Fruit fly (Drosophila melanogaster) whole organism, pupa: ENCODE data around the gene AOX4.

ENCODE experiments used
- CG12605 ChIP-seq: fragments of 200-800 bp; sonication (Bioruptor generic); IDR thresholded peaks from 2 replicates; pipeline ENCODE4 v1.3.6; 2022; ENCODE audit warnings: missing biosample characterization, missing genetic modification characterization
- CG15710 ChIP-seq: fragments of 200-800 bp; sonication (Bioruptor generic); optimal IDR thresholded peaks from 2 replicates; lab custom pipeline; 2018; ENCODE audit warnings: missing biosample characterization, mild to moderate bottlenecking, missing genetic modification characterization, moderate library complexity
- CG32121 ChIP-seq: fragments of 200-800 bp; sonication (Bioruptor generic); IDR thresholded peaks from 2 replicates; pipeline ENCODE4 v1.3.6; 2022; ENCODE audit warnings: missing biosample characterization, missing genetic modification characterization
- CG8159 ChIP-seq: fragments of 200-800 bp; sonication (Bioruptor generic); optimal IDR thresholded peaks from 3 replicates; lab custom pipeline; 2018; ENCODE audit warnings: missing biosample characterization, mild to moderate bottlenecking, missing genetic modification characterization, moderate library complexity
- CG9948 ChIP-seq: fragments of 200-800 bp; sonication (Bioruptor generic); optimal IDR thresholded peaks from 2 replicates; lab custom pipeline; 2018; ENCODE audit warnings: missing biosample characterization, mild to moderate bottlenecking, missing genetic modification characterization, moderate library complexity
- D1 ChIP-seq: fragments of 200-800 bp; sonication (Bioruptor generic); optimal IDR thresholded peaks from 2 replicates; lab custom pipeline; 2018; ENCODE audit warnings: missing biosample characterization, mild to moderate bottlenecking, missing genetic modification characterization, moderate library complexity
- Ets98B ChIP-seq: fragments of 200-800 bp; sonication (Bioruptor generic); IDR thresholded peaks from 2 replicates; pipeline ENCODE4 v1.3.6; 2022; ENCODE audit warnings: missing biosample characterization, missing genetic modification characterization
- Pif1A ChIP-seq: fragments of 200-800 bp; sonication (Bioruptor generic); optimal IDR thresholded peaks from 3 replicates; lab custom pipeline; 2016; ENCODE audit warnings: missing biosample characterization, missing genetic modification characterization
- Pif1B ChIP-seq: fragments of 200-800 bp; sonication (Bioruptor generic); optimal IDR thresholded peaks from 3 replicates; lab custom pipeline; 2016; ENCODE audit warnings: missing biosample characterization, missing genetic modification characterization
- fd96Ca ChIP-seq: fragments of 200-800 bp; sonication (Bioruptor generic); IDR thresholded peaks from 3 replicates; pipeline ENCODE4 v1.3.6; 2022; ENCODE audit warnings: missing biosample characterization, missing genetic modification characterization
- rn ChIP-seq: fragments of 200-800 bp; sonication (Bioruptor generic); IDR thresholded peaks from 2 replicates; pipeline ENCODE4 v1.3.6; 2022; ENCODE audit warnings: missing biosample characterization, missing genetic modification characterization

- TF ChIP-seq Pif1A (peak; percentile 45), CG15710 (tag; lab: Kevin White, UChicago) (peak; percentile 72), CG9948 (peak; percentile 70), D1 (tag; lab: Kevin White, UChicago) (peak; percentile 26), Pif1B (GFP tag; lab: Kevin White, UChicago) (peak; percentile 28), fd96Ca (GFP tag; lab: Robert Waterston, UW) (no peak), Ets98B (no peak), rn (GFP tag; lab: Robert Waterston, UW) (no peak), CG8159 (tag; lab: Kevin White, UChicago) (peak; percentile 84), CG12605 (GFP tag; lab: Robert Waterston, UW) (no peak), CG32121 (no peak)
These were observed 43.4 kb upstream of the AOX4 start for dm6 chr3R:15596022-15596438.
